Worm (Caenorhabditis elegans) whole organism, mixed stage, embryonic: ENCODE data around the gene npr-27.

ENCODE experiments used
- M03D4.4 ChIP-seq: sonication (generic microtip); optimal IDR thresholded peaks from 2 replicates; lab custom pipeline; 2017; ENCODE audit warnings: mild to moderate bottlenecking, missing genetic modification characterization, missing compliant biosample characterization
- bed-3 ChIP-seq: fragments of 200-800 bp; sonication (Bioruptor generic); optimal IDR thresholded peaks from 3 replicates; lab custom pipeline; 2018; ENCODE audit warnings: mild to moderate bottlenecking, missing genetic modification characterization, moderate library complexity, missing compliant biosample characterization
- blmp-1 ChIP-seq: fragments of 150-350 bp; optimal IDR thresholded peaks from 2 replicates; lab custom pipeline; 2014; ENCODE audit warnings: missing biosample characterization, missing genetic modification characterization
- ceh-43 ChIP-seq: fragments of 200-800 bp; sonication (Bioruptor generic); optimal IDR thresholded peaks from 2 replicates; lab custom pipeline; 2018; ENCODE audit warnings: mild to moderate bottlenecking, missing genetic modification characterization, moderate library complexity, missing compliant biosample characterization
- ces-1 ChIP-seq: fragments of 150-350 bp; optimal IDR thresholded peaks from 2 replicates; lab custom pipeline; 2014; ENCODE audit warnings: missing biosample characterization, missing genetic modification reagents, missing genetic modification characterization
- drap-1 ChIP-seq: fragments of 200-800 bp; sonication (Bioruptor generic); optimal IDR thresholded peaks from 3 replicates; lab custom pipeline; 2018; ENCODE audit warnings: mild to moderate bottlenecking, missing genetic modification characterization, missing compliant biosample characterization
- lin-13 ChIP-seq: fragments of 150-350 bp; optimal IDR thresholded peaks from 2 replicates; lab custom pipeline; 2014; ENCODE audit warnings: missing biosample characterization, missing genetic modification characterization
- mab-5 ChIP-seq: fragments of 150-350 bp; optimal IDR thresholded peaks from 2 replicates; lab custom pipeline; 2014; ENCODE audit warnings: missing biosample characterization, missing genetic modification characterization
- mep-1 ChIP-seq: fragments of 150-350 bp; optimal IDR thresholded peaks from 2 replicates; lab custom pipeline; 2017; ENCODE audit warnings: missing biosample characterization, missing genetic modification reagents, missing genetic modification characterization, inconsistent platforms
- mls-2 ChIP-seq: sonication (generic microtip); optimal IDR thresholded peaks from 2 replicates; lab custom pipeline; 2016; ENCODE audit warnings: mild to moderate bottlenecking, missing genetic modification characterization, moderate library complexity, missing compliant biosample characterization
- pha-4 ChIP-seq: fragments of 150-350 bp; optimal IDR thresholded peaks from 2 replicates; lab custom pipeline; 2018; ENCODE audit warnings: missing biosample characterization, missing genetic modification reagents, missing genetic modification characterization
- sem-2 ChIP-seq: fragments of 200-800 bp; sonication (Bioruptor generic); optimal IDR thresholded peaks from 2 replicates; lab custom pipeline; 2018; ENCODE audit warnings: mild to moderate bottlenecking, missing genetic modification characterization, missing compliant biosample characterization
- snpc-4 ChIP-seq: fragments of 150-350 bp; optimal IDR thresholded peaks from 2 replicates; lab custom pipeline; 2014; ENCODE audit warnings: missing biosample characterization, missing genetic modification characterization
- sptf-1 ChIP-seq: sonication (generic microtip); optimal IDR thresholded peaks from 2 replicates; lab custom pipeline; 2017; ENCODE audit warnings: mild to moderate bottlenecking, missing genetic modification characterization, moderate library complexity, missing compliant biosample characterization
- unc-120 ChIP-seq: sonication (generic microtip); optimal IDR thresholded peaks from 2 replicates; lab custom pipeline; 2017; ENCODE audit warnings: missing genetic modification characterization, missing compliant biosample characterization; ENCODE audit not compliant: poor library complexity, severe bottlenecking
- unc-62 ChIP-seq: fragments of 150-350 bp; optimal IDR thresholded peaks from 2 replicates; lab custom pipeline; 2014; ENCODE audit warnings: missing biosample characterization, missing genetic modification reagents, missing genetic modification characterization
- ztf-11 ChIP-seq: fragments of 150-350 bp; optimal IDR thresholded peaks from 2 replicates; lab custom pipeline; 2014; ENCODE audit warnings: missing biosample characterization, missing genetic modification characterization

The npr-27 gene

DNA sequence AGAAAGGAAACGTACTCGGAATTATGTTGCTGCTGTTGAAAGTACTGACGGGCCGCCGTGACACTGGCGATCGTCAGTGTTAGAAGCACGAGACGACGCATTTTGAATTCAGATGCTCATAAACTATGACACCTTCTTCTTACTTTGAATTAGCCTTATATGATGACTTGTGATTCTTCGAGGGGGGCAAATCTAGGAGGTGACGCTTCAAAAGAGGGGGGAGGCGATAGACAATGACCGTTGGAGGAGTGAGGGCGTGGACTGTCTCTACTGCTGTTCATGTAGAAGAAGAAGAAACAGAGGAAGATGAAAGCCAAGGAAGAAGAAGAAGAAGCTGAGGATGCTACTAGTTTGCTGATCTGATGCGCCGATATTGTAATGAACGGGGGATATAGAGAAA is 41.3 kb downstream of the npr-27 start, which contains the start of gene daf-42:
Gene daf-42 (minus strand): TSS at position 101 of the 400 bp plus-strand sequence.
- TF ChIP-seq bed-3 (GFP tag; lab: Kevin White, UChicago) = no peak
- no peak for TF ChIP-seq drap-1 (GFP tag; lab: Kevin White, UChicago)
- no peak for TF ChIP-seq snpc-4 (tag; lab: Kevin White, UChicago)
- TF ChIP-seq unc-62 (GFP tag; lab: Kevin White, UChicago) = no peak
- TF ChIP-seq unc-120 (tag; lab: Kevin White, UChicago) = no peak
- no peak for TF ChIP-seq mab-5 (tag; lab: Kevin White, UChicago)
- TF ChIP-seq lin-13 (tag; lab: Kevin White, UChicago) = no peak
- no peak for TF ChIP-seq ztf-11 (tag; lab: Kevin White, UChicago)
- TF ChIP-seq ceh-43 = no peak
- no peak for TF ChIP-seq ces-1 (GFP tag; lab: Kevin White, UChicago)
- TF ChIP-seq blmp-1 (tag; lab: Kevin White, UChicago) = no peak
- no peak for TF ChIP-seq M03D4.4 (tag; lab: Kevin White, UChicago)
- no peak for TF ChIP-seq mep-1
- TF ChIP-seq sem-2 = no peak
- no peak for TF ChIP-seq mls-2 (tag; lab: Kevin White, UChicago)
- TF ChIP-seq sptf-1 = no peak
- no peak for TF ChIP-seq pha-4
